Worm (Caenorhabditis elegans): Measurements from ENCODE around the gene pdr-1.

Gene pdr-1

DNA sequence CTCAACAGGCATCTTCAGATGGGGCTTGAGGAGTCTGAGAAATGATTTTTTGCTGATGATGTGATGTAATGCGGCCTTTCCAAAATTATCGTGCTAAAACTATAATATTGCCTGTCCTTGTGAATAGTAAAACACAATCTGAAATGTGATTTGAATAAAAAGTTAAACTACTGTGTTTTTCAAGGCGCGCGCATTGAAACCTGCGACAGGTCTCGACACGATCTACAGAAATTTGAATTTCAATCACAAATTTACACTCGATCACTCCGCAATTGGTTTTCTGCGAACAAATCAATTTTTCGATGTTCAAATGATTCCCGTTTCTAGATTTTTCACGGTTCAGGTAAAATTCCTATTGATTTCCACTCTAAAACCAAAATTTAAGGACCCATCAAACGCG, 15.6 kb upstream of the pdr-1 start, which contains the start of gene toca-2 (continued):
- TF ChIP-seq xnd-1 (tag; optimal IDR thresholded peaks at IDR 0.05) = peak; percentile 87
- peak; percentile 14 for TF ChIP-seq F49E8.2 (tag; optimal IDR thresholded peaks at IDR 0.05; ENCODE audit: insufficient read depth)
- TF ChIP-seq madf-8 (GFP tag; conservative IDR thresholded peaks at IDR 0.05) = peak; percentile 64
- no peak for TF ChIP-seq lir-1 (GFP tag; conservative IDR thresholded peaks at IDR 0.05)
- TF ChIP-seq F23B12.7 (tag; optimal IDR thresholded peaks at IDR 0.05; ENCODE audit: insufficient read depth) = no peak
- TF ChIP-seq tbx-9 (tag; optimal IDR thresholded peaks at IDR 0.05; ENCODE audit: borderline replicate concordance) = no peak
- no peak for TF ChIP-seq athp-1 (tag; optimal IDR thresholded peaks at IDR 0.05)
- TF ChIP-seq nhr-27 (tag; optimal IDR thresholded peaks at IDR 0.05) = no peak
- TF ChIP-seq hmg-1.2 (GFP tag; IDR thresholded peaks at IDR 0.05) = no peak
- no peak for TF ChIP-seq aptf-3 (GFP tag; IDR thresholded peaks at IDR 0.05)
- no peak for TF ChIP-seq F57C9.4 (tag; optimal IDR thresholded peaks at IDR 0.05)
- no peak for TF ChIP-seq Y79H2A.3 (GFP tag; conservative IDR thresholded peaks at IDR 0.05)
- TF ChIP-seq snpc-4 (GFP tag; optimal IDR thresholded peaks at IDR 0.05) = no peak
- peak in 1 of 4 experiments; percentile 7 for TF ChIP-seq snpc-4 (tag; optimal IDR thresholded peaks at IDR 0.05)
- no peak for TF ChIP-seq sdz-38 (tag; optimal IDR thresholded peaks at IDR 0.05)
- TF ChIP-seq mcd-1 (GFP tag; IDR thresholded peaks at IDR 0.05) = no peak
- TF ChIP-seq ccch-3 (GFP tag; optimal IDR thresholded peaks at IDR 0.05) = no peak
- TF ChIP-seq ztf-6 (GFP tag; IDR thresholded peaks at IDR 0.05) = no peak
- peak; percentile 74 for TF ChIP-seq lin-54 (GFP tag; optimal IDR thresholded peaks at IDR 0.05)
- TF ChIP-seq madf-6 (GFP tag; IDR thresholded peaks at IDR 0.05) = peak; percentile 87
- TF ChIP-seq ceh-58 (GFP tag; IDR thresholded peaks at IDR 0.05) = no peak
- TF ChIP-seq Y67H2A.10 (GFP tag; conservative IDR thresholded peaks at IDR 0.05) = no peak
- TF ChIP-seq tlf-1 (GFP tag; optimal IDR thresholded peaks at IDR 0.05) = no peak
- TF ChIP-seq Y53G8AR.9 (GFP tag; conservative IDR thresholded peaks at IDR 0.05) = no peak
- no peak for TF ChIP-seq sea-2 (GFP tag; IDR thresholded peaks at IDR 0.05)
- no peak for TF ChIP-seq nhr-179 (tag; optimal IDR thresholded peaks at IDR 0.05)

DNA sequence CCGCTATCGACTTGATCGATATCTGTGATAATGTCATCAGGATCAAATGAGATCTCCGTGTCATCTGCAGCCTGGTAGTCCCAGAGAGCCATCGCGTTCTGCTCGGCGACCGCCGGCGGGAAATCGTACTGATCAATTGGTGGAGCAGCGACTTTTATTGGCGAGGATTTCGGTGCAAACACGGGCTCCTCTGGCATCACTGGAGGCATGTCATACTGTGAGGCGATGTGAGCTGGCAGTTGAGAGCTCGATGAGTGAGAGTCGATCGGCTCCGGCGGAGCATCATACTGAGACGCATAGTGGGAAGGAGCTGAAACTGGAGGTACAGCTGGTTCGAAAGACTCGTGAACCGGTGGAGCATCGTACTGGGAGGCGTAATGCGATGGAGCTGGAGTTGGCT, 11.6 kb upstream of the pdr-1 start:
- TF ChIP-seq egrh-3 (GFP tag; IDR thresholded peaks at IDR 0.05) (0 out of 2 replicates have a peak, but pooled peaks have one; percentile 12), zfh-2 (GFP tag; conservative IDR thresholded peaks at IDR 0.05) (peak; percentile 55; the same call in 1 of the 2 replicates), somi-1 (GFP tag; optimal IDR thresholded peaks at IDR 0.05) (no peak), hsf-1 (GFP tag; IDR thresholded peaks at IDR 0.05) (0 out of 2 replicates have a peak, but pooled peaks have one; percentile 28), nhr-80 (tag; optimal IDR thresholded peaks at IDR 0.05) (no peak)

DNA sequence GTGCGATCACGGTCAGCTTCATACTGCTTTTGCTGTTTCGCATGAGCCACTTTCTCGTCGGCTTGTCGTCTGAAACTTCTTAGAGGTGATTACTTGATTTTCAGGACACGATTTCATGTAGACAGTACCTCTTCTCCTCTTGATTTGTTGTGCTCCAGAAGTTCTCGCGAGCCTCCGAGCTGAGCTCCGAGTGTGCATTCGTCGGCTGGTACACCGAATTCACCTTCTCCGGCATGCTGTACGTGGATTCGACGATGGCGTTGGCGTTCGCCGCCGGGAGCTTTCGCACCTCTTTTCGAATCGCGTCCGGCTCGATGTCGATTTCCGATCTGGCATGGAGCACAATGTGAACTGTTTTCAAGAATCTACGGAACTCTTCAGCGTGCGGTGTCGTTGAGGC, 10.3 kb upstream of the pdr-1 start:
- TF ChIP-seq zfh-2 (GFP tag; conservative IDR thresholded peaks at IDR 0.05) (0 out of 2 replicates have a peak, but pooled peaks have one; percentile 42), madf-10 (tag; optimal IDR thresholded peaks at IDR 0.05) (no peak), mcd-1 (GFP tag; IDR thresholded peaks at IDR 0.05) (no peak), B0019.2 (GFP tag; conservative IDR thresholded peaks at IDR 0.05) (no peak), egrh-3 (GFP tag; IDR thresholded peaks at IDR 0.05) (no peak; the same call in 1 of the 2 replicates), attf-5 (GFP tag; optimal IDR thresholded peaks at IDR 0.05) (no peak), C06A6.2 (GFP tag; conservative IDR thresholded peaks at IDR 0.05) (no peak)

DNA sequence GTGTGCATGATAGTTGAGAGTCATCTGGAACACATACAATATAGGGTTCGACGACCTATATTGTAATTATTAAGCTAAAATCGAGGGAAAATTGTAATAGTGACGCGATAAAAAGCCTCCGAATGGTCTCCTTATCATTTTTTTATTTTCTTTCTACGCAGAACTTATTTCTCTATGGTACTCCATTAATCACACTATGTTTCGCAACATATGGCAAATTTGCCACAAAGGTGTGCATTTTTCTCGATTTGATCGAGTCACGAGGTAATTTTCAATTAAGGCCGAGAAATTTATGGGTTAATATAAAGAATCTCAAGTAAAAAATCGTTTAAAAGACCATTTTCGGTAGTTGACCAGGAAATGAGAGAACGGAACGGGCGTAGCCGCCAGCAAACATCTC, 9.3 kb upstream of the pdr-1 start, which contains the start of gene dbn-1:
Gene dbn-1, minus strand, starts transcription at position 24 of the 400 bp plus-strand sequence.
- no peak for TF ChIP-seq xnd-1 (tag; optimal IDR thresholded peaks at IDR 0.05)
- no peak for TF ChIP-seq lag-1 (GFP tag; IDR thresholded peaks at IDR 0.05)
- TF ChIP-seq let-607 (tag; optimal IDR thresholded peaks at IDR 0.05) = no peak
- TF ChIP-seq repo-1 (tag; optimal IDR thresholded peaks at IDR 0.05) = no peak
- no peak for TF ChIP-seq snpc-4 (GFP tag; optimal IDR thresholded peaks at IDR 0.05)
- no peak for TF ChIP-seq snpc-4 (tag; optimal IDR thresholded peaks at IDR 0.05)
- TF ChIP-seq T26A5.8 (tag; optimal IDR thresholded peaks at IDR 0.05) = no peak
- TF ChIP-seq cebp-1 (GFP tag; IDR thresholded peaks at IDR 0.05) = peak; percentile 66; the same call in 1 of the 2 replicates
- peak; percentile 86 for TF ChIP-seq cebp-1 (tag; optimal IDR thresholded peaks at IDR 0.05)
- no peak for TF ChIP-seq hmg-20 (GFP tag; IDR thresholded peaks at IDR 0.05)
- peak; percentile 66 for TF ChIP-seq nhr-80 (tag; optimal IDR thresholded peaks at IDR 0.05)
- TF ChIP-seq ztf-26 (tag; optimal IDR thresholded peaks at IDR 0.05) = no peak
- TF ChIP-seq sea-2 (GFP tag; IDR thresholded peaks at IDR 0.05) = no peak
- no peak for TF ChIP-seq attf-5 (GFP tag; optimal IDR thresholded peaks at IDR 0.05)
- TF ChIP-seq F57A8.1 (GFP tag; optimal IDR thresholded peaks at IDR 0.05) = no peak
- TF ChIP-seq dpff-1 (tag; optimal IDR thresholded peaks at IDR 0.05) = no peak
- peak; percentile 3 for TF ChIP-seq F23B12.7 (tag; optimal IDR thresholded peaks at IDR 0.05; ENCODE audit: insufficient read depth)

All from whole organism, young adult.